Fruit fly (Drosophila melanogaster) whole organism, wandering third instar larva: ENCODE results near the gene Eip74EF.

Experiments
- Abd-B ChIP-seq: fragments of >200 bp; optimal IDR thresholded peaks from 2 replicates; lab custom pipeline; 2017; ENCODE audit warnings: missing biosample characterization, missing genetic modification characterization
- CG9705 ChIP-seq: fragments of 200-800 bp; sonication (Bioruptor generic); optimal IDR thresholded peaks from 2 replicates; lab custom pipeline; 2018; ENCODE audit warnings: missing biosample characterization, mild to moderate bottlenecking, missing genetic modification characterization
- CrebA ChIP-seq: fragments of 200-800 bp; sonication (Bioruptor generic); optimal IDR thresholded peaks from 2 replicates; lab custom pipeline; 2016; ENCODE audit warnings: missing biosample characterization, mild to moderate bottlenecking, missing genetic modification characterization, borderline replicate concordance
- Dfd ChIP-seq: fragments of >200 bp; optimal IDR thresholded peaks from 2 replicates; lab custom pipeline; 2017; ENCODE audit warnings: missing biosample characterization, missing genetic modification characterization
- GATAd ChIP-seq: sonication (Bioruptor generic); optimal IDR thresholded peaks from 2 replicates; lab custom pipeline; 2016; ENCODE audit warnings: missing biosample characterization, missing genetic modification characterization
- HLH106 ChIP-seq: fragments of 200-800 bp; optimal IDR thresholded peaks from 3 replicates; lab custom pipeline; 2019; ENCODE audit warnings: missing biosample characterization, mild to moderate bottlenecking, missing genetic modification characterization, moderate library complexity
- Hnf4 ChIP-seq: fragments of 200-800 bp; sonication (Bioruptor generic); optimal IDR thresholded peaks from 2 replicates; lab custom pipeline; 2016; ENCODE audit warnings: missing biosample characterization, mild to moderate bottlenecking, missing genetic modification characterization
- Hr78 ChIP-seq: fragments of >200 bp; optimal IDR thresholded peaks from 2 replicates; lab custom pipeline; 2017; ENCODE audit warnings: missing biosample characterization, missing genetic modification characterization
- Hr83 ChIP-seq: fragments of 200-300 bp; sonication (Bioruptor generic); optimal IDR thresholded peaks from 2 replicates; lab custom pipeline; 2016; ENCODE audit warnings: missing biosample characterization, mild to moderate bottlenecking, missing genetic modification characterization, moderate library complexity; ENCODE audit not compliant: poor library complexity, severe bottlenecking
- Jra ChIP-seq: sonication (Bioruptor generic); optimal IDR thresholded peaks from 2 replicates; lab custom pipeline; 2016; ENCODE audit warnings: missing biosample characterization, missing genetic modification characterization
- Mio ChIP-seq: sonication (Bioruptor generic); optimal IDR thresholded peaks from 2 replicates; lab custom pipeline; 2016; ENCODE audit warnings: missing biosample characterization, missing genetic modification characterization
- Myc ChIP-seq: fragments of >200 bp; optimal IDR thresholded peaks from 2 replicates; lab custom pipeline; 2017
- N ChIP-seq: fragments of >200 bp; optimal IDR thresholded peaks from 2 replicates; lab custom pipeline; 2018; ENCODE audit warnings: missing biosample characterization, missing external identifiers, missing genetic modification characterization
- OdsH ChIP-seq: fragments of 200-800 bp; sonication (Bioruptor generic); optimal IDR thresholded peaks from 2 replicates; lab custom pipeline; 2016; ENCODE audit warnings: missing biosample characterization, mild to moderate bottlenecking, missing genetic modification characterization
- Rel ChIP-seq, 2 experiments: fragments of 200-800 bp; sonication (Bioruptor generic) in 1 of 2; optimal IDR thresholded peaks; 2 replicates in 1 of 2; 3 replicates in 1 of 2; lab custom pipeline; 2016 to 2019; ENCODE audit warnings: mild to moderate bottlenecking in 2 of 2, missing biosample characterization in 2 of 2, missing genetic modification characterization in 2 of 2, moderate library complexity in 1 of 2
- Sp1 ChIP-seq: fragments of 200-800 bp; sonication (Bioruptor generic); optimal IDR thresholded peaks from 3 replicates; lab custom pipeline; 2019; ENCODE audit warnings: missing biosample characterization, mild to moderate bottlenecking, missing genetic modification characterization, moderate library complexity
- brk ChIP-seq: fragments of 200-800 bp; sonication (Bioruptor generic); optimal IDR thresholded peaks from 2 replicates; lab custom pipeline; 2016; ENCODE audit warnings: missing biosample characterization, mild to moderate bottlenecking, missing genetic modification characterization
- dl ChIP-seq, 2 experiments: fragments of 175-275, 200-275 bp in 1 of 2; fragments of 200-275 bp in 1 of 2; sonication (Bioruptor generic); optimal IDR thresholded peaks; lab custom pipeline; 2018; ENCODE audit warnings: mild to moderate bottlenecking in 2 of 2, missing biosample characterization in 2 of 2, missing genetic modification characterization in 2 of 2, moderate library complexity in 2 of 2; ENCODE audit not compliant: partially characterized antibody in 2 of 2, insufficient read depth in 1 of 2
- ey ChIP-seq: fragments of 200-800 bp; sonication (Bioruptor generic); optimal IDR thresholded peaks from 2 replicates; lab custom pipeline; 2016; ENCODE audit warnings: missing biosample characterization, missing genetic modification characterization
- foxo ChIP-seq, 2 experiments: fragments of 200-800 bp; sonication (Bioruptor generic); optimal IDR thresholded peaks; 2 replicates in 1 of 2; 3 replicates in 1 of 2; lab custom pipeline; 2016 to 2017; ENCODE audit warnings: missing biosample characterization in 2 of 2, missing genetic modification characterization in 2 of 2
- fru ChIP-seq: fragments of 200-800 bp; sonication (Bioruptor generic); optimal IDR thresholded peaks from 3 replicates; lab custom pipeline; 2016; ENCODE audit warnings: missing biosample characterization, mild to moderate bottlenecking, missing genetic modification characterization
- h ChIP-seq: fragments of 200-800 bp; sonication (Bioruptor generic); optimal IDR thresholded peaks from 3 replicates; lab custom pipeline; 2016; ENCODE audit warnings: missing biosample characterization, mild to moderate bottlenecking, missing genetic modification characterization
- jim ChIP-seq: fragments of 175-275, 200-325 bp; sonication (Bioruptor generic); optimal IDR thresholded peaks from 2 replicates; lab custom pipeline; 2016; ENCODE audit warnings: missing biosample characterization, mild to moderate bottlenecking, missing genetic modification characterization
- lola ChIP-seq: fragments of >200 bp; optimal IDR thresholded peaks from 2 replicates; lab custom pipeline; 2017; ENCODE audit warnings: missing biosample characterization, missing genetic modification characterization
- pan ChIP-seq: fragments of >200 bp; optimal IDR thresholded peaks from 2 replicates; lab custom pipeline; 2017
- psq ChIP-seq: fragments of 200-800 bp; sonication (Bioruptor generic); optimal IDR thresholded peaks from 3 replicates; lab custom pipeline; 2017; ENCODE audit warnings: missing biosample characterization, mild to moderate bottlenecking, missing genetic modification characterization, moderate library complexity
- rgr ChIP-seq: fragments of 200-800 bp; sonication (Bioruptor generic); optimal IDR thresholded peaks from 3 replicates; lab custom pipeline; 2016; ENCODE audit warnings: missing biosample characterization, mild to moderate bottlenecking, missing genetic modification characterization
- sage ChIP-seq: fragments of 200-800 bp; sonication (Bioruptor generic); optimal IDR thresholded peaks from 2 replicates; lab custom pipeline; 2016; ENCODE audit warnings: missing biosample characterization, mild to moderate bottlenecking, missing genetic modification characterization
- sv ChIP-seq: fragments of 200-800 bp; sonication (Bioruptor generic); optimal IDR thresholded peaks from 3 replicates; lab custom pipeline; 2016; ENCODE audit warnings: missing biosample characterization, missing genetic modification characterization
- tai ChIP-seq: sonication (Bioruptor generic); optimal IDR thresholded peaks from 2 replicates; lab custom pipeline; 2016; ENCODE audit warnings: missing biosample characterization, missing genetic modification characterization
- woc ChIP-seq: sonication (Bioruptor generic); optimal IDR thresholded peaks from 2 replicates; lab custom pipeline; 2016; ENCODE audit warnings: missing biosample characterization, mild to moderate bottlenecking, missing genetic modification characterization

Eip74EF gene

DNA sequence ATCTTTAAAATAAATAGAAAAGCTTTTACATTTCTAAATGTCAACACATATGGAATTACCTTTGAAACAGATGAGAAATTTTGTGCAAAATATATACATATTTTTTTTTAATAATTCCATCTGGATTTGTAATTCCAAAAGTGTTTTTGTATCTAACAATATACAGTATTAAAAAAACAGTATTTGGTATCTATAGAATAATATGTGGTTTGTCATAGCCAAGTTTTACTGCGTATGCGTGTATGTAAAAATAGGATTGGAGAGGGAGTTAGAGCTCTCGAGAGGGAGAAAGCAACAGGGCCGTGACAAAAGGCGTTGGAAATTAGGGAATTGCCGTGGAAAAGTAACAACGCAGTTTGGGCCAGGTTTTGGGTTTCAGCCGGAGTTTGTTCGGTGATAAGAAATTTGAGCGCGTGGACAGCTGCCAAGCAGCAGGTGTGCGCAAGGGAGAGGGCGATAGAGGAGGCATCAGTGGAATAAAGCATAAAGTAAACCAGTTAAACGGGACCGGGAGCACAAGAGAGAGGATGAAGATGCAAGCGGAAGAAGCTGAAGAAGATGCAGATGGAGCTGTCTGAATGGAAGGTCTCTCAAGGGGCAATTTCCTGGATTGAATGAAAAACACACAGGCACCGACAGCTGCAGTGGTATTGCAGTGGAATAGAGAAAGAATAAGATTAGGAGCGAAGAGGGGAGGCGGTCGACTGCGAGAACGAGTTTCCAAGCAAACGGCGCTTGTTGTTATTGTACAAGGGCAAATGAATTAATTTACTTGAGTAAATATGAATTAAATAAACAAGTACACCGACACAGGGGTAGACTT, 34.0 kb upstream of the Eip74EF start (continued):
- TF ChIP-seq Rel (GFP tag; optimal IDR thresholded peaks at IDR 0.05; lab: Kevin White, UChicago) (no peak), Rel (tag; optimal IDR thresholded peaks at IDR 0.05; lab: Kevin White, UChicago) (no peak), fru (GFP tag; lab: Kevin White, UChicago) (peak; percentile 85), HLH106 (tag; lab: Kevin White, UChicago) (peak; percentile 10), OdsH (GFP tag; lab: Kevin White, UChicago) (peak; percentile 37), Hr78 (GFP tag; lab: Kevin White, UChicago) (no peak)

DNA sequence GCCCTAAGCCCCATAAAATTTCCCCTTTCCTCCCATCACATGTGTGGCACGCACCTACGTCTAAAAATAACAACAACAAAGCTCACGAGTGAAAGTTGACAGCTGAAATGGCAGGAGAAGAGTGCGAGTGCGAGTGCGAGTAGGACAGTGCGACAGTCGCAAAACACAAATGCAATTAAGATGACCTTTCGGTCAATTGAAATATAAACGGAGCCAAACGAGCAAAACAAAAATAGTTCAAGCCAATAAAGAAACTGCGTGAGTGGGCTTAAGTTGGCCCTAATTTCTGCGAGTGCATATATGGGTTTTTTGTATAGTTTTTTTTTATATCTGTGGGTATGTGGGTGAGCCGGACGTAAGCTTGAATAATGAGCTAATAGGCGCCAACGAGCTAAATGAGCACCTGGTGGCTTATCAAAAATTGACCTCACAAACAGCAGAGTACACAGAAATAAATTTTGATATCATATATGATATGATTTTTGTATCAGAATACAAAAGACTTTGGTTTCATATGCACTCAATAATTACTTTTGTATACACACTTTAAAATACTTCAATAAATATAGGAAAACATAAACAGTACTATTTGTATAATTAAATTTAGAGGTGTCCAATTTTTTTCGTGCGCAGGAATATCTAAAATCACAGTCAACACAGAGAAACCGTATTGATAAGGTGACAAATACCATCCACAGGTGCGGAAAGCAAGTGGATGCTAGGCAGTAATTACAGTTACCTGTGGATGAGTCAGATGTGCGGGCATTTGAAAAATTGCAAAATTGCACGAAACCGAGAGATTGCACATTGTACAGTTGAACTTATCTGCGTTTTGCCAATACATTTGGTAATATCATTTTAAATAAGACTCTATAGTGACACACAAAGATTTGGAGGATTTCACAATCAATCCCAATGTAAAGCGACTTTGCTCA, 32.9 kb upstream of the Eip74EF start:
- TF ChIP-seq Mio (GFP tag; lab: Kevin White, UChicago) (no peak), Hnf4 (GFP tag; lab: Kevin White, UChicago) (no peak), pan (lab: Kevin White, UChicago) (no peak), sv (no peak), HLH106 (tag; lab: Kevin White, UChicago) (peak; percentile 19), Rel (GFP tag; optimal IDR thresholded peaks at IDR 0.05; lab: Kevin White, UChicago) (no peak), Rel (tag; optimal IDR thresholded peaks at IDR 0.05; lab: Kevin White, UChicago) (no peak), h (peak; percentile 49), N (GFP tag; lab: Kevin White, UChicago) (no peak), ey (peak; percentile 12), lola (no peak), OdsH (GFP tag; lab: Kevin White, UChicago) (peak; percentile 29), Abd-B (GFP tag; lab: Kevin White, UChicago) (no peak), brk (GFP tag; lab: Kevin White, UChicago) (no peak), Jra (GFP tag; lab: Kevin White, UChicago) (no peak), jim (no peak), Sp1 (GFP tag; lab: Kevin White, UChicago) (peak; percentile 24), fru (GFP tag; lab: Kevin White, UChicago) (peak; percentile 39), woc (GFP tag; lab: Kevin White, UChicago) (no peak), rgr (GFP tag; lab: Kevin White, UChicago) (peak; percentile 9), GATAd (no peak), foxo (GFP tag; optimal IDR thresholded peaks at IDR 0.05; lab: Kevin White, UChicago) (peak in 1 of 2 experiments; percentile 34), psq (no peak), CrebA (GFP tag; lab: Kevin White, UChicago) (no peak), Hr78 (GFP tag; lab: Kevin White, UChicago) (no peak), sage (GFP tag; lab: Kevin White, UChicago) (no peak), CG9705 (GFP tag; lab: Kevin White, UChicago) (no peak), Hr83 (GFP tag; lab: Kevin White, UChicago) (no peak), Dfd (GFP tag; lab: Kevin White, UChicago) (no peak), tai (GFP tag; lab: Kevin White, UChicago) (no peak)

DNA sequence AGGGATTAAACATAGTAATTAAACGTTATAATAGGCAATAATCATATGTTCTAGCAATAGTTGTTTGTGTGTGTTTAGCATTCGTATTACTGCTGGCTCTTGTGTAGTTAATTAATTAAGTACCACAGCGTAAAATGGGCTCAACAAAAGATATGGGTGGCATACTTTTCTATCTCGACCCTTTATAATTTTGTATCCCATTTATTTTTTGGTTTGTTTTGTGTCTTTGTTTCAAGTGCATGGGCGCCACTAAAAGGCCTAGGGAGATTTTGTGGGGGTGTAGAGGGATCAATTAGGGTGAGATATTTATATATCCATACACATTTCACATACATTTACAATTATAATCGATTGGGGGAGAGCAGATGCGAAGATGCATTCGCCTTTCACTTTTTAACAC, 28.4 kb upstream of the Eip74EF start:
- TF ChIP-seq ey (no peak), dl (GFP tag; optimal IDR thresholded peaks at IDR 0.05; lab: Kevin White, UChicago; ENCODE audit: insufficient read depth in 1 of 2, partially characterized antibody in 2 of 2) (no peak)
- TF ChIP-seq, all 38 proteins: peak for 0

DNA sequence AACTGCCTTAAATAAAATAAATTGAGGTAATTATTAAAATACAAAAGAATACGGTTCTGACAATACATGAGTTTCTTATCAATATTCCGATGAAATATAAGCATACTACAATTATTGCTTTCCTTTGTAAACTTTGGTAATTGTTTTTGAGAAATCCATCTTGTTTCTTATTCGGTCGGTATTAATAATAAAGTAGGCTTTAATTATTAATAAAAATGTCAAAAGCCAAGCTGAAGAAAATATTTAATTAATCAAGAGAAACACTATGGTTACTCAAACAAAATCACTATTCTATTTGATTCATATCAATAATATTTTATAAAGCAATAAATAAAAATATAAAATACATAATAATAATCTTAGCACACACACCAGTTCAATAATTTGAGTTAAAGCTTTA, 27.5 kb upstream of the Eip74EF start, which contains the start of gene CG43085:
CG43085 (minus strand) TSS at position 101 of the 400 bp plus-strand sequence.
- no peak for TF ChIP-seq GATAd
- TF ChIP-seq Hr83 (GFP tag; lab: Kevin White, UChicago): no peak
- no peak for TF ChIP-seq tai (GFP tag; lab: Kevin White, UChicago)
- TF ChIP-seq Myc (lab: Kevin White, UChicago): no peak
- no peak for TF ChIP-seq foxo (GFP tag; optimal IDR thresholded peaks at IDR 0.05; lab: Kevin White, UChicago)
